Worm (Caenorhabditis elegans) whole organism, L4 larva: ENCODE measurements around the gene slc-17.4.

Experiments used
- D1046.2 ChIP-seq: fragments of 200-800 bp; sonication (Bioruptor generic); IDR thresholded peaks from 2 replicates; pipeline ENCODE4 v1.3.6; 2022; ENCODE audit warnings: missing genetic modification characterization, missing compliant biosample characterization
- F10B5.3 ChIP-seq: sonication (generic microtip); optimal IDR thresholded peaks from 2 replicates; lab custom pipeline; 2016; ENCODE audit warnings: mild to moderate bottlenecking, missing genetic modification characterization, missing compliant biosample characterization
- F26F4.8 ChIP-seq: fragments of 200-800 bp; sonication (Bioruptor generic); conservative IDR thresholded peaks from 2 replicates; pipeline ENCODE4 v1.3.6; 2022; ENCODE audit warnings: missing genetic modification characterization, missing compliant biosample characterization
- F44E2.7 ChIP-seq: fragments of 200-800 bp; sonication (Bioruptor generic); IDR thresholded peaks from 2 replicates; pipeline ENCODE4 v2.1.2; 2022; ENCODE audit warnings: missing genetic modification characterization, missing compliant biosample characterization
- F49E8.2 ChIP-seq: sonication (generic microtip); optimal IDR thresholded peaks from 2 replicates; lab custom pipeline; 2016; ENCODE audit warnings: missing compliant biosample characterization, mild to moderate bottlenecking, missing genetic modification characterization, borderline replicate concordance
- T26A8.4 ChIP-seq: fragments of 200-800 bp; sonication (Bioruptor generic); IDR thresholded peaks from 2 replicates; pipeline ENCODE4 v1.3.6; 2022; ENCODE audit warnings: missing genetic modification characterization, missing compliant biosample characterization
- Y75B8A.6 ChIP-seq: fragments of 200-800 bp; sonication (Bioruptor generic); IDR thresholded peaks from 2 replicates; pipeline ENCODE4 v1.3.6; 2022; ENCODE audit warnings: missing genetic modification reagents, missing genetic modification characterization, missing compliant biosample characterization
- ZK337.2 ChIP-seq: fragments of 200-800 bp; sonication (Bioruptor generic); IDR thresholded peaks from 2 replicates; pipeline ENCODE4 v1.3.6; 2022; ENCODE audit warnings: missing genetic modification reagents, missing genetic modification characterization, missing compliant biosample characterization
- ZK546.5 ChIP-seq, 2 experiments: sonication (generic microtip); optimal IDR thresholded peaks; 2 replicates each; lab custom pipeline; 2017; ENCODE audit warnings: missing biosample characterization in 2 of 2, missing genetic modification characterization in 2 of 2
- ama-1 ChIP-seq: fragments of 150-350 bp; optimal IDR thresholded peaks from 2 replicates; lab custom pipeline; 2014; ENCODE audit warnings: inconsistent platforms, mixed read lengths
- attf-4 ChIP-seq: sonication (generic microtip); optimal IDR thresholded peaks from 3 replicates; lab custom pipeline; 2017; ENCODE audit warnings: missing biosample characterization, missing genetic modification characterization
- ceh-20 ChIP-seq: fragments of 200-800 bp; sonication (Bioruptor generic); IDR thresholded peaks from 2 replicates; pipeline ENCODE4 v1.3.6; 2022; ENCODE audit warnings: missing genetic modification reagents, missing genetic modification characterization, missing compliant biosample characterization
- ceh-32 ChIP-seq: sonication (generic microtip); optimal IDR thresholded peaks from 2 replicates; lab custom pipeline; 2016; ENCODE audit warnings: mild to moderate bottlenecking, missing genetic modification characterization, missing compliant biosample characterization; ENCODE audit not compliant: poor library complexity
- ceh-44 ChIP-seq: fragments of 200-800 bp; sonication (Bioruptor generic); IDR thresholded peaks from 2 replicates; pipeline ENCODE4 v1.3.6; 2022; ENCODE audit warnings: missing genetic modification reagents, missing genetic modification characterization, missing compliant biosample characterization
- ces-1 ChIP-seq: fragments of 150-350 bp; sonication (generic microtip); optimal IDR thresholded peaks from 4 replicates; lab custom pipeline; 2014; ENCODE audit warnings: missing biosample characterization, missing genetic modification reagents, missing genetic modification characterization
- cey-2 ChIP-seq: sonication (generic microtip); optimal IDR thresholded peaks from 3 replicates; lab custom pipeline; 2017; ENCODE audit warnings: missing genetic modification characterization, mild to moderate bottlenecking, missing compliant biosample characterization, antibody characterized with exemption, borderline replicate concordance; ENCODE audit not compliant: insufficient read depth
- daf-12 ChIP-seq: fragments of 150-350 bp; optimal IDR thresholded peaks from 2 replicates; lab custom pipeline; 2014; ENCODE audit warnings: missing biosample characterization, missing genetic modification reagents, missing genetic modification characterization
- daf-16 ChIP-seq, 3 experiments: sonication (generic microtip); optimal IDR thresholded peaks; 2 replicates each; lab custom pipeline; 2016 to 2017; ENCODE audit warnings: missing genetic modification characterization in 3 of 3, missing genetic modification reagents in 3 of 3, mild to moderate bottlenecking in 2 of 3, missing compliant biosample characterization in 2 of 3, missing biosample characterization in 1 of 3, moderate library complexity in 1 of 3
- daf-19 ChIP-seq: fragments of 200-800 bp; sonication (Bioruptor generic); conservative IDR thresholded peaks from 2 replicates; pipeline ENCODE4 v1.3.6; 2022; ENCODE audit warnings: missing genetic modification characterization, missing compliant biosample characterization
- dmd-6 ChIP-seq: fragments of 200-800 bp; sonication (Bioruptor generic); IDR thresholded peaks from 2 replicates; pipeline ENCODE4 v1.3.6; 2022; ENCODE audit warnings: missing genetic modification reagents, missing genetic modification characterization, missing compliant biosample characterization
- duxl-1 ChIP-seq: sonication (generic microtip); optimal IDR thresholded peaks from 2 replicates; lab custom pipeline; 2016; ENCODE audit warnings: mild to moderate bottlenecking, missing genetic modification characterization, moderate library complexity, missing compliant biosample characterization; ENCODE audit not compliant: poor library complexity
- hif-1 ChIP-seq, 2 experiments: sonication (generic microtip); optimal IDR thresholded peaks; 2 replicates each; lab custom pipeline; 2016 to 2017; ENCODE audit warnings: missing compliant biosample characterization in 2 of 2, missing genetic modification characterization in 2 of 2, missing genetic modification reagents in 2 of 2, missing genotype in 2 of 2, mild to moderate bottlenecking in 1 of 2
- hlh-30 ChIP-seq: sonication (generic microtip); optimal IDR thresholded peaks from 2 replicates; lab custom pipeline; 2017; ENCODE audit warnings: antibody characterized with exemption, mild to moderate bottlenecking, missing genetic modification characterization, missing compliant biosample characterization; ENCODE audit not compliant: insufficient read depth
- lin-1 ChIP-seq: fragments of 200-800 bp; sonication (Bioruptor generic); IDR thresholded peaks from 2 replicates; pipeline ENCODE4 v1.3.6; 2022; ENCODE audit warnings: missing genetic modification reagents, missing genetic modification characterization, missing compliant biosample characterization
- lin-13 ChIP-seq: fragments of 150-350 bp; optimal IDR thresholded peaks from 2 replicates; lab custom pipeline; 2014; ENCODE audit warnings: missing biosample characterization, missing genetic modification reagents, missing genetic modification characterization
- lin-15B ChIP-seq: fragments of 150-350 bp; sonication (generic microtip); optimal IDR thresholded peaks from 3 replicates; lab custom pipeline; 2014; ENCODE audit warnings: missing biosample characterization, missing genetic modification characterization
- lsy-2 ChIP-seq, 2 experiments: fragments of 150-350 bp in 1 of 2; sonication (generic microtip) in 1 of 2; optimal IDR thresholded peaks; 2 replicates each; lab custom pipeline; 2014 to 2017; ENCODE audit warnings: missing biosample characterization in 2 of 2, missing genetic modification characterization in 2 of 2
- mdt-29 ChIP-seq: fragments of 200-800 bp; sonication (Bioruptor generic); IDR thresholded peaks from 2 replicates; pipeline ENCODE4 v1.3.6; 2022; ENCODE audit warnings: missing genetic modification reagents, missing genetic modification characterization, missing compliant biosample characterization
- mep-1 ChIP-seq: fragments of 150-350 bp; sonication (generic microtip); optimal IDR thresholded peaks from 3 replicates; lab custom pipeline; 2014; ENCODE audit warnings: missing biosample characterization, missing genetic modification characterization
- mes-2 ChIP-seq: sonication (generic microtip); optimal IDR thresholded peaks from 2 replicates; lab custom pipeline; 2016; ENCODE audit warnings: missing genotype, mild to moderate bottlenecking, missing genetic modification characterization, missing compliant biosample characterization; ENCODE audit not compliant: poor library complexity, severe bottlenecking
- mxl-2 ChIP-seq: fragments of 200-800 bp; sonication (Bioruptor generic); conservative IDR thresholded peaks from 2 replicates; pipeline ENCODE4 v1.3.6; 2022; ENCODE audit warnings: missing genetic modification reagents, missing genetic modification characterization, missing compliant biosample characterization
- nhr-10 ChIP-seq: fragments of 150-350 bp; optimal IDR thresholded peaks from 2 replicates; lab custom pipeline; 2014; ENCODE audit warnings: missing biosample characterization, missing genetic modification characterization
- nhr-237 ChIP-seq: sonication (generic microtip); optimal IDR thresholded peaks from 2 replicates; lab custom pipeline; 2017; ENCODE audit warnings: missing biosample characterization, missing genetic modification characterization
- nhr-25 ChIP-seq: sonication (generic microtip); optimal IDR thresholded peaks from 2 replicates; lab custom pipeline; 2017; ENCODE audit warnings: missing genetic modification characterization, mild to moderate bottlenecking, missing compliant biosample characterization, antibody characterized with exemption, moderate library complexity, borderline replicate concordance; ENCODE audit not compliant: insufficient read depth
- nhr-28 ChIP-seq: fragments of 150-350 bp; optimal IDR thresholded peaks from 2 replicates; lab custom pipeline; 2014; ENCODE audit warnings: missing biosample characterization, missing genetic modification characterization
- nhr-42 ChIP-seq: fragments of 200-800 bp; sonication (Bioruptor generic); IDR thresholded peaks from 2 replicates; pipeline ENCODE4 v1.3.6; 2022; ENCODE audit warnings: missing genetic modification characterization, missing compliant biosample characterization
- nhr-48 ChIP-seq: sonication (generic microtip); optimal IDR thresholded peaks from 2 replicates; lab custom pipeline; 2016; ENCODE audit warnings: mild to moderate bottlenecking, missing genetic modification characterization, missing compliant biosample characterization
- nhr-6 ChIP-seq: fragments of 150-350 bp; optimal IDR thresholded peaks from 2 replicates; lab custom pipeline; 2014; ENCODE audit warnings: missing biosample characterization, missing genetic modification characterization
- pqm-1 ChIP-seq: sonication (generic microtip); optimal IDR thresholded peaks from 2 replicates; lab custom pipeline; 2017; ENCODE audit warnings: missing biosample characterization, missing genetic modification characterization
- unc-62 ChIP-seq, 3 experiments: fragments of 150-350 bp in 1 of 3; sonication (generic microtip); optimal IDR thresholded peaks in 2 of 3; peaks in 1 of 3; 1 replicate in 1 of 3; 2 replicates in 2 of 3; lab custom pipeline; 2014 to 2017; ENCODE audit warnings: missing biosample characterization in 3 of 3, missing genetic modification characterization in 3 of 3, missing genetic modification reagents in 3 of 3, missing genotype in 1 of 3
- vab-7 ChIP-seq: fragments of 200-800 bp; sonication (Bioruptor generic); IDR thresholded peaks from 2 replicates; pipeline ENCODE4 v1.3.6; 2022; ENCODE audit warnings: missing genetic modification reagents, missing genetic modification characterization, missing compliant biosample characterization
- zip-11 ChIP-seq: fragments of 200-800 bp; sonication (Bioruptor generic); IDR thresholded peaks from 2 replicates; pipeline ENCODE4 v1.3.6; 2022; ENCODE audit warnings: missing genetic modification characterization, missing compliant biosample characterization
- zip-2 ChIP-seq: fragments of 150-350 bp; optimal IDR thresholded peaks from 2 replicates; lab custom pipeline; 2014; ENCODE audit warnings: missing biosample characterization, missing genetic modification characterization
- ztf-11 ChIP-seq: fragments of 150-350 bp; optimal IDR thresholded peaks from 2 replicates; lab custom pipeline; 2014; ENCODE audit warnings: missing biosample characterization, missing genetic modification characterization
- ztf-7 ChIP-seq: fragments of 150-350 bp; optimal IDR thresholded peaks from 2 replicates; lab custom pipeline; 2014; ENCODE audit warnings: missing biosample characterization, missing genetic modification characterization

slc-17.4 gene

DNA sequence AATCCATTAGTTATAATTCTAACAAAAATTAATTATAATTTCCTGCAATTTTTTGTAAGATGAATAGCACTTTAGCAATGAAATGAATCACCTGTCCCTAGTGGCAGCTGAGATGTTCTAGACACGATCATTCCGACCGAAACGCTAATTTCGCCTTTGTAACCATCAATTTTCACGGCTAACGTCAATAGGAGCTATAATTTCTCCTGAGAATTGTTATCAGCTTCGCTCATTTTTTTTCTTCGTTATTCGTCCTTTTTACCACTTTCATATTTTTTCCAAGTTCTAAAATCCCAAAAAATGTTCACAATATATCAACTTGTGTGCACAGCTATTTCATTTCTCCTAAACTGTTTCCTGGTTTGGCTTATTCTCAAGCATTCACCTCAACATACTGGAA, 26.3 kb downstream of the slc-17.4 start, which contains the start of gene str-187:
Gene str-187, plus strand, starts transcription at position 301 of the 400 bp plus-strand sequence.
- TF ChIP-seq F10B5.3 (tag; lab: Kevin White, UChicago) (no peak), ceh-44 (GFP tag; lab: Robert Waterston, UW) (no peak), ceh-20 (GFP tag; lab: Robert Waterston, UW) (no peak), zip-11 (GFP tag; lab: Robert Waterston, UW) (no peak), Y75B8A.6 (no peak), nhr-10 (tag; lab: Kevin White, UChicago) (no peak), pqm-1 (tag; lab: Kevin White, UChicago) (no peak), hif-1 (tag; optimal IDR thresholded peaks at IDR 0.05; lab: Kevin White, UChicago) (no peak), nhr-237 (tag; lab: Kevin White, UChicago) (no peak), unc-62 (GFP tag; optimal IDR thresholded peaks at IDR 0.05 in 1 of 2; lab: Kevin White, UChicago) (no peak), unc-62 (tag; optimal IDR thresholded peaks at IDR 0.05; lab: Kevin White, UChicago) (no peak), hlh-30 (no peak), mes-2 (tag; lab: Kevin White, UChicago) (no peak), F44E2.7 (no peak), duxl-1 (tag; lab: Kevin White, UChicago) (no peak), ZK337.2 (GFP tag; lab: Robert Waterston, UW) (no peak), vab-7 (GFP tag; lab: Robert Waterston, UW) (no peak), mxl-2 (no peak), mep-1 (tag; lab: Kevin White, UChicago) (no peak), nhr-42 (GFP tag; lab: Robert Waterston, UW) (no peak), F26F4.8 (GFP tag; lab: Robert Waterston, UW) (no peak)

DNA sequence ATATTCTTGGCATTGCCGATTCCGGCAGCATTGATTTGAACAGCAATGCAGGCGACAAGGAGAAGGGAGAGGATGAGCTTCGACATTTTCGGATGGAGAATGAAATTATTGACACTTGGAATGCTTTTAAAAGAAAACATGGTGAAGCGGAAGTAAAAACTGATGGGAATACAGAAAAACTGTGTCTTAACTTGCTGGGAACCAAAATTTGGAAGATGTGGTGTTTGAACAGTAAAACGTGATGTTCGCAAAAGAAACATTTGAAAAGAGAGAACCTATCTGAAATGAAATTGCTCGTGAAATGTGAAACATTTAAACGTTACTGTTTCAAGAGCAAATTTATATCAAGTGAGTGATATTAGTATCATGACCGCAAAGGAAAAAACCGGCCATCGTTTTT, 26.8 kb downstream of the slc-17.4 start, which contains the start of gene F26D10.13:
Gene F26D10.13, minus strand, starts transcription at position 101 of the 400 bp plus-strand sequence.
- TF ChIP-seq nhr-42 (GFP tag; lab: Robert Waterston, UW) (no peak), ztf-7 (tag; lab: Kevin White, UChicago) (no peak), nhr-10 (tag; lab: Kevin White, UChicago) (no peak), F49E8.2 (tag; lab: Kevin White, UChicago) (no peak), ceh-32 (tag; lab: Kevin White, UChicago) (no peak), cey-2 (tag; lab: Kevin White, UChicago) (no peak), ZK546.5 (tag; optimal IDR thresholded peaks at IDR 0.05; lab: Kevin White, UChicago) (no peak), daf-12 (tag; lab: Kevin White, UChicago) (no peak), Y75B8A.6 (no peak), T26A8.4 (no peak)

DNA sequence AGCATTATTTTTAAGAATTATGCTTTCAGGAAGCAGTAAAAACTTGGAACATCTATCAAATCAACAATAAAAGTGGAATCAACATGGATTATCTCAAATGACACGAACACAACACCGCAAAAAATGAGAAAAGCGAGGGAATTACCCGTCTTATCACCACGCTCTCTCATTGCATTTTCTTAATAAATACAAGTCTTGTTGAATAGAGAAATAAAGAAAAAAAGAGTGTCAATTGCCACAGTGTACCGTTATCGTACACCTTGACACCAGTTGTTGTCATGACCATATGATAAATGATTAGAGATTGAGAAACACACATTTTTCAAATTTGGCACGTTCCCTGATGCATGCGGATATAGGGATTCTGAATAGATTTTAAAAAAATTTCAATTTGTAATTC, 27.8 kb downstream of the slc-17.4 start:
- TF ChIP-seq ces-1 (GFP tag; lab: Kevin White, UChicago) = no peak
- TF ChIP-seq hif-1 (tag; optimal IDR thresholded peaks at IDR 0.05; lab: Kevin White, UChicago) = peak; percentile 7 to 96
- TF ChIP-seq nhr-25 (tag; lab: Kevin White, UChicago) = no peak
- peak; percentile 84 for TF ChIP-seq ama-1
- TF ChIP-seq nhr-6 (tag; lab: Kevin White, UChicago) = peak; percentile 31
- peak; percentile 95 for TF ChIP-seq pqm-1 (tag; lab: Kevin White, UChicago)
- TF ChIP-seq lsy-2 (tag; optimal IDR thresholded peaks at IDR 0.05; lab: Kevin White, UChicago) = peak in 1 of 2 experiments; percentile 34
- TF ChIP-seq attf-4 (tag; lab: Kevin White, UChicago) = no peak
- TF ChIP-seq zip-2 (tag; lab: Kevin White, UChicago) = no peak
- TF ChIP-seq mdt-29 (GFP tag; lab: Robert Waterston, UW) = no peak
- no peak for TF ChIP-seq daf-19
- TF ChIP-seq D1046.2 = no peak
- peak; percentile 91 for TF ChIP-seq dmd-6 (GFP tag; lab: Robert Waterston, UW)
- TF ChIP-seq ztf-11 (tag; lab: Kevin White, UChicago) = no peak
- TF ChIP-seq daf-16 (GFP tag; optimal IDR thresholded peaks at IDR 0.05; lab: Kevin White, UChicago) = peak in 1 of 2 experiments; percentile 54
- TF ChIP-seq daf-16 (tag; optimal IDR thresholded peaks at IDR 0.05; lab: Kevin White, UChicago) = peak; percentile 96
- peak; percentile 75 for TF ChIP-seq nhr-48 (tag; lab: Kevin White, UChicago)
- TF ChIP-seq ztf-7 (tag; lab: Kevin White, UChicago) = peak; percentile 26
- peak; percentile 0 for TF ChIP-seq lin-13 (GFP tag; lab: Kevin White, UChicago)
- TF ChIP-seq mes-2 (tag; lab: Kevin White, UChicago) = peak; percentile 24
- TF ChIP-seq hlh-30 = peak; percentile 59
- TF ChIP-seq nhr-28 = peak; percentile 92
- TF ChIP-seq unc-62 (GFP tag; optimal IDR thresholded peaks at IDR 0.05 in 1 of 2; lab: Kevin White, UChicago) = peak in 1 of 2 experiments; percentile 22
- no peak for TF ChIP-seq unc-62 (tag; optimal IDR thresholded peaks at IDR 0.05; lab: Kevin White, UChicago)
- TF ChIP-seq lin-15B (tag; lab: Kevin White, UChicago) = no peak
- TF ChIP-seq lin-1 (GFP tag; lab: Robert Waterston, UW) = peak; percentile 46; the same call in 1 of the 2 replicates
